Worm (Caenorhabditis elegans): ENCODE results near the gene gnrr-4.

- no peak for TF ChIP-seq nhr-12 (tag; optimal IDR thresholded peaks at IDR 0.05)
- TF ChIP-seq ama-1 (optimal IDR thresholded peaks at IDR 0.05): no peak
- TF ChIP-seq elt-3 (tag; optimal IDR thresholded peaks at IDR 0.05): no peak
- no peak for TF ChIP-seq unc-86 (tag; optimal IDR thresholded peaks at IDR 0.05)
- TF ChIP-seq nhr-77 (tag; optimal IDR thresholded peaks at IDR 0.05): no peak
- TF ChIP-seq fkh-4 (tag; optimal IDR thresholded peaks at IDR 0.05; ENCODE audit: borderline replicate concordance): no peak
- no peak for TF ChIP-seq snu-23 (GFP tag; optimal IDR thresholded peaks at IDR 0.05)
- TF ChIP-seq nhr-11 (tag; optimal IDR thresholded peaks at IDR 0.05): no peak
Measured at ce11 chrX:5699555-5699954, 43.6 kb downstream of the gnrr-4 start.

Data from whole organism, L1 larva.